Worm (Caenorhabditis elegans) whole organism, L4 larva: ENCODE results near the gene Y17D7C.6.

ENCODE experiments used
- D1046.2 ChIP-seq: fragments of 200-800 bp; sonication (Bioruptor generic); IDR thresholded peaks from 2 replicates; pipeline ENCODE4 v1.3.6; 2022; ENCODE audit warnings: missing genetic modification characterization, missing compliant biosample characterization
- F26F4.8 ChIP-seq: fragments of 200-800 bp; sonication (Bioruptor generic); conservative IDR thresholded peaks from 2 replicates; pipeline ENCODE4 v1.3.6; 2022; ENCODE audit warnings: missing genetic modification characterization, missing compliant biosample characterization
- F37D6.2 ChIP-seq: sonication (generic microtip); optimal IDR thresholded peaks from 2 replicates; lab custom pipeline; 2016; ENCODE audit warnings: mild to moderate bottlenecking, missing genetic modification characterization, missing compliant biosample characterization
- F44E2.7 ChIP-seq: fragments of 200-800 bp; sonication (Bioruptor generic); IDR thresholded peaks from 2 replicates; pipeline ENCODE4 v2.1.2; 2022; ENCODE audit warnings: missing genetic modification characterization, missing compliant biosample characterization
- Y105C5A.15 ChIP-seq: fragments of 200-800 bp; sonication (Bioruptor generic); IDR thresholded peaks from 2 replicates; pipeline ENCODE4 v1.3.6; 2022; ENCODE audit warnings: missing genetic modification characterization, missing compliant biosample characterization
- Y75B8A.6 ChIP-seq: fragments of 200-800 bp; sonication (Bioruptor generic); IDR thresholded peaks from 2 replicates; pipeline ENCODE4 v1.3.6; 2022; ENCODE audit warnings: missing genetic modification reagents, missing genetic modification characterization, missing compliant biosample characterization
- ZK546.5 ChIP-seq, 2 experiments: sonication (generic microtip); optimal IDR thresholded peaks; 2 replicates each; lab custom pipeline; 2017; ENCODE audit warnings: missing biosample characterization in 2 of 2, missing genetic modification characterization in 2 of 2
- aha-1 ChIP-seq: fragments of 150-350 bp; peaks from one replicate; lab custom pipeline; 2014; ENCODE audit warnings: missing biosample characterization, missing genetic modification characterization
- aly-2 ChIP-seq: sonication (generic microtip); optimal IDR thresholded peaks from 2 replicates; lab custom pipeline; 2018; ENCODE audit warnings: missing biosample characterization, missing genetic modification characterization
- ceh-28 ChIP-seq: fragments of 150-350 bp; optimal IDR thresholded peaks from 2 replicates; lab custom pipeline; 2014; ENCODE audit warnings: missing biosample characterization, missing genetic modification reagents, missing genetic modification characterization
- daf-16 ChIP-seq, 3 experiments: sonication (generic microtip); optimal IDR thresholded peaks; 2 replicates each; lab custom pipeline; 2016 to 2017; ENCODE audit warnings: missing genetic modification characterization in 3 of 3, missing genetic modification reagents in 3 of 3, mild to moderate bottlenecking in 2 of 3, missing compliant biosample characterization in 2 of 3, missing biosample characterization in 1 of 3, moderate library complexity in 1 of 3
- daf-8 ChIP-seq: fragments of 200-800 bp; sonication (Bioruptor generic); IDR thresholded peaks from 2 replicates; pipeline ENCODE4 v1.3.6; 2022; ENCODE audit warnings: missing genetic modification characterization, missing compliant biosample characterization
- dmd-8 ChIP-seq: fragments of 200-800 bp; sonication (Bioruptor generic); IDR thresholded peaks from 2 replicates; pipeline ENCODE4 v1.3.6; 2022; ENCODE audit warnings: missing genetic modification characterization, missing compliant biosample characterization
- dmd-9 ChIP-seq: fragments of 200-800 bp; sonication (Bioruptor generic); IDR thresholded peaks from 2 replicates; pipeline ENCODE4 v1.3.6; 2022; ENCODE audit warnings: missing genetic modification reagents, missing genetic modification characterization, missing compliant biosample characterization
- duxl-1 ChIP-seq: sonication (generic microtip); optimal IDR thresholded peaks from 2 replicates; lab custom pipeline; 2016; ENCODE audit warnings: mild to moderate bottlenecking, missing genetic modification characterization, moderate library complexity, missing compliant biosample characterization; ENCODE audit not compliant: poor library complexity
- egl-27 ChIP-seq: sonication (generic microtip); optimal IDR thresholded peaks from 3 replicates; lab custom pipeline; 2017; ENCODE audit warnings: missing biosample characterization, missing genetic modification reagents, missing genetic modification characterization
- hif-1 ChIP-seq, 2 experiments: sonication (generic microtip); optimal IDR thresholded peaks; 2 replicates each; lab custom pipeline; 2016 to 2017; ENCODE audit warnings: missing compliant biosample characterization in 2 of 2, missing genetic modification characterization in 2 of 2, missing genetic modification reagents in 2 of 2, missing genotype in 2 of 2, mild to moderate bottlenecking in 1 of 2
- lim-7 ChIP-seq: fragments of 200-800 bp; sonication (Bioruptor generic); IDR thresholded peaks from 2 replicates; pipeline ENCODE4 v1.3.6; 2022; ENCODE audit warnings: missing genetic modification characterization, missing compliant biosample characterization
- lin-29 ChIP-seq: fragments of 200-800 bp; sonication (Bioruptor generic); IDR thresholded peaks from 2 replicates; pipeline ENCODE4 v1.3.6; 2022; ENCODE audit warnings: missing genetic modification reagents, missing genetic modification characterization, missing compliant biosample characterization
- lin-38 ChIP-seq: fragments of 200-800 bp; sonication (Bioruptor generic); IDR thresholded peaks from 2 replicates; pipeline ENCODE4 v1.3.6; 2022; ENCODE audit warnings: missing genetic modification reagents, missing genetic modification characterization, missing compliant biosample characterization
- madf-5 ChIP-seq, 2 experiments: fragments of 200-800 bp; sonication (Bioruptor generic); IDR thresholded peaks; 2 replicates each; pipeline ENCODE4 v1.3.6; 2022; ENCODE audit warnings: missing compliant biosample characterization in 2 of 2, missing genetic modification characterization in 2 of 2
- madf-9 ChIP-seq: fragments of 200-800 bp; sonication (Bioruptor generic); conservative IDR thresholded peaks from 2 replicates; pipeline ENCODE4 v1.3.6; 2022; ENCODE audit warnings: missing genetic modification reagents, missing genetic modification characterization, missing compliant biosample characterization
- mdt-29 ChIP-seq: fragments of 200-800 bp; sonication (Bioruptor generic); IDR thresholded peaks from 2 replicates; pipeline ENCODE4 v1.3.6; 2022; ENCODE audit warnings: missing genetic modification reagents, missing genetic modification characterization, missing compliant biosample characterization
- mep-1 ChIP-seq: fragments of 150-350 bp; sonication (generic microtip); optimal IDR thresholded peaks from 3 replicates; lab custom pipeline; 2014; ENCODE audit warnings: missing biosample characterization, missing genetic modification characterization
- nhr-102 ChIP-seq: sonication (generic microtip); optimal IDR thresholded peaks from 2 replicates; lab custom pipeline; 2016; ENCODE audit warnings: mild to moderate bottlenecking, missing genetic modification characterization, moderate library complexity, missing compliant biosample characterization
- php-3 ChIP-seq: fragments of 200-800 bp; sonication (Bioruptor generic); IDR thresholded peaks from 2 replicates; pipeline ENCODE4 v1.3.6; 2022; ENCODE audit warnings: missing genetic modification reagents, missing genetic modification characterization, missing compliant biosample characterization
- skn-1 ChIP-seq: fragments of 150-350 bp; optimal IDR thresholded peaks from 2 replicates; lab custom pipeline; 2014; ENCODE audit warnings: missing biosample characterization, missing genetic modification characterization
- snpc-4 ChIP-seq: fragments of 150-350 bp; optimal IDR thresholded peaks from 2 replicates; lab custom pipeline; 2014; ENCODE audit warnings: missing biosample characterization, missing genetic modification characterization
- tag-97 ChIP-seq: fragments of 200-800 bp; sonication (Bioruptor generic); IDR thresholded peaks from 2 replicates; pipeline ENCODE4 v1.3.6; 2022; ENCODE audit warnings: missing genetic modification characterization, missing compliant biosample characterization
- unc-62 ChIP-seq, 3 experiments: fragments of 150-350 bp in 1 of 3; sonication (generic microtip); optimal IDR thresholded peaks in 2 of 3; peaks in 1 of 3; 1 replicate in 1 of 3; 2 replicates in 2 of 3; lab custom pipeline; 2014 to 2017; ENCODE audit warnings: missing biosample characterization in 3 of 3, missing genetic modification characterization in 3 of 3, missing genetic modification reagents in 3 of 3, missing genotype in 1 of 3
- zfp-2 ChIP-seq: sonication (generic microtip); optimal IDR thresholded peaks from 2 replicates; lab custom pipeline; 2016; ENCODE audit warnings: mild to moderate bottlenecking, missing genetic modification characterization, missing compliant biosample characterization
- zfp-3 ChIP-seq: fragments of 200-800 bp; sonication (Bioruptor generic); conservative IDR thresholded peaks from 2 replicates; pipeline ENCODE4 v1.3.6; 2022; ENCODE audit warnings: missing genetic modification reagents, missing genetic modification characterization, missing compliant biosample characterization
- zip-2 ChIP-seq: fragments of 150-350 bp; optimal IDR thresholded peaks from 2 replicates; lab custom pipeline; 2014; ENCODE audit warnings: missing biosample characterization, missing genetic modification characterization

Gene Y17D7C.6

DNA sequence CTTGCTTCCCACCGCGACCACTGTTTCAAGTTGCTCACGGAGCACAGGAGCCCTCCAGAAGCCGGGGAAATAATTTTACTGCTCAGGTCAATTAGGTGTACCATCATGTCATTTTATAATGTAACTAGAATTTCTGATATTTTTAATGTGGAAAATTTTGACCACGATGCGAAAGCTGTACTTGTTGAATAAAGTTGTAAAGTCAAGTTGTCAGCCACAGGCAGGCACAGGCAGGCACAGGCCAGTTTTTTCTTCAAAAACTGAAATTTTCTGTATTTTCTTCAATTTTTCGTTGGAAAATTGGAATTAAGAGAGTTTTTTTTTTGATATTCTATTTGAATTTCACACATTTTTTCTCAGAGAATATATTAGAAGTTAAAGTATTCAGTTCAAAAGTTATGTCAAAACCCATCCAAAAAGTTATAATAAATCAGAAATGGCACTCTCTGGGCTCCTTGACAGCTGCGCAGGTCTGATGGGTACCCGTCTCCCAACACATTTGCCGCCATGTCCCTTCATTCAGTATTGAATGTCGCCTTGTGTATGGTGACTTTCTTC, 3.5 kb upstream of the Y17D7C.6 start, which contains the start of gene Y17D7C.1:
Gene Y17D7C.1 (plus strand): TSS at position 508 of the 558 bp plus-strand sequence.
- TF ChIP-seq egl-27 (tag; lab: Kevin White, UChicago) = no peak
- TF ChIP-seq ceh-28 (tag; lab: Kevin White, UChicago) = no peak
- peak; percentile 94 for TF ChIP-seq aha-1 (tag; lab: Kevin White, UChicago)
- TF ChIP-seq mdt-29 (GFP tag; lab: Robert Waterston, UW) = no peak
- peak in 1 of 2 experiments; percentile 4 for TF ChIP-seq unc-62 (GFP tag; optimal IDR thresholded peaks at IDR 0.05 in 1 of 2; lab: Kevin White, UChicago)
- TF ChIP-seq unc-62 (tag; optimal IDR thresholded peaks at IDR 0.05; lab: Kevin White, UChicago) = no peak
- TF ChIP-seq mep-1 (tag; lab: Kevin White, UChicago) = no peak
- no peak for TF ChIP-seq zfp-3
- peak; percentile 3; the same call in 1 of the 2 replicates for TF ChIP-seq dmd-8 (GFP tag; lab: Robert Waterston, UW)
- no peak for TF ChIP-seq skn-1 (tag; lab: Kevin White, UChicago)
- no peak for TF ChIP-seq ZK546.5 (tag; optimal IDR thresholded peaks at IDR 0.05; lab: Kevin White, UChicago)
- TF ChIP-seq madf-9 (GFP tag; lab: Robert Waterston, UW) = no peak
- no peak for TF ChIP-seq dmd-9 (GFP tag; lab: Robert Waterston, UW)
- TF ChIP-seq, all 104 proteins: peak for 3

- TF ChIP-seq zfp-2 (no peak), F26F4.8 (GFP tag; lab: Robert Waterston, UW) (0 out of 2 replicates have a peak, but pooled peaks have one; percentile 49), F44E2.7 (GFP tag; lab: Robert Waterston, UW) (0 out of 2 replicates have a peak, but pooled peaks have one; percentile 4), daf-8 (no peak), aha-1 (tag; lab: Kevin White, UChicago) (peak; percentile 83), snpc-4 (tag; lab: Kevin White, UChicago) (no peak), aly-2 (no peak), lin-38 (GFP tag; lab: Robert Waterston, UW) (no peak), hif-1 (tag; optimal IDR thresholded peaks at IDR 0.05; lab: Kevin White, UChicago) (no peak), nhr-102 (tag; lab: Kevin White, UChicago) (no peak), Y75B8A.6 (GFP tag; lab: Robert Waterston, UW) (no peak), tag-97 (GFP tag; lab: Robert Waterston, UW) (no peak), madf-5 (GFP tag; IDR thresholded peaks at IDR 0.05; lab: Robert Waterston, UW) (0 out of 4 replicates have a peak, but pooled peaks of 1 of the 2 experiments have one; percentile 19)
Observed at ce11 chrV:18708015-18708414, 1.6 kb upstream of the Y17D7C.6 start.

- TF ChIP-seq Y105C5A.15 (GFP tag; lab: Robert Waterston, UW) = no peak
- peak; percentile 40 for TF ChIP-seq F37D6.2 (tag; lab: Kevin White, UChicago)
- TF ChIP-seq daf-16 (GFP tag; optimal IDR thresholded peaks at IDR 0.05; lab: Kevin White, UChicago) = peak in 1 of 2 experiments; percentile 13
- peak; percentile 11 for TF ChIP-seq daf-16 (tag; optimal IDR thresholded peaks at IDR 0.05; lab: Kevin White, UChicago)
- TF ChIP-seq lin-29 (GFP tag; lab: Robert Waterston, UW) = 0 out of 2 replicates have a peak, but pooled peaks have one; percentile 12
- TF ChIP-seq php-3 (GFP tag; lab: Robert Waterston, UW) = no peak
- TF ChIP-seq madf-9 (GFP tag; lab: Robert Waterston, UW) = no peak
- no peak for TF ChIP-seq ceh-28 (tag; lab: Kevin White, UChicago)
- peak in 1 of 2 experiments; percentile 20 for TF ChIP-seq unc-62 (GFP tag; optimal IDR thresholded peaks at IDR 0.05 in 1 of 2; lab: Kevin White, UChicago)
- no peak for TF ChIP-seq unc-62 (tag; optimal IDR thresholded peaks at IDR 0.05; lab: Kevin White, UChicago)
- no peak for TF ChIP-seq mep-1 (tag; lab: Kevin White, UChicago)
- peak; percentile 77 for TF ChIP-seq duxl-1 (tag; lab: Kevin White, UChicago)
- TF ChIP-seq zip-2 = peak; percentile 32
- TF ChIP-seq aha-1 (tag; lab: Kevin White, UChicago) = peak; percentile 39
- peak; percentile 54; the same call in 1 of the 2 replicates for TF ChIP-seq D1046.2 (GFP tag; lab: Robert Waterston, UW)
- no peak for TF ChIP-seq lim-7
Observed at ce11 chrV:18710045-18710490, 458 bp downstream of the Y17D7C.6 start.
